In the genomic region with DNA sequence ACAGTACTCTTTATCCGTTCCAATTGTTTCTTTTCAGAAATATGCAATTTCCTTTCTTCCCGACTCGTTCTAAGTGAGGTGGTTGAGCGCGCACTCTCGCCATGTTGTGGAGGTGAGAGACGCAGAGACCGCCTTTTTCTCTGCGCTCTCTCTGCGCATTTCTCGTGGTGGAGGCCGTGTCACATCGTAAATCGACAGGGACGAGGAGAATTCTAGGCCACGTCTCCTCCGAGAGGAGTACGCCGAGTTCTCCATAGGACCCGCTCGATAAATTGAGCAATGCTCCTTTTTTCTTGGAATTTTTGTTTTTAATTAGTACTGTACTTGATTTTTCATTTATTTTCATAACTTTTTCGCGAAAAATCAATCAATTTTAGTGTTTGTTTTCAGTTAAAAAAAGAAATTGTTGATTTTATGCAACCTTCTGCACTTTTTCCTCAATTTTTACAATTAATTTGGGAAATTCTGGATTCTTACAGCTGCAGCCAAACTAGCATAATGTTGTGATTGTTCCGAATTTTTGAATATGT, we compare ENCODE assay signal across 4 worm cellular contexts.
TF ChIP-seq lines count a peak whose summit lies in the region.

A gene (plus strand): TSS at position 480 of the 530 bp plus-strand sequence.

TF ChIP-seq in whole organism, L2 larva, 48 proteins besides CTCF, POLR2A, EP300 and RAD21 (continued from another document):
- TF ChIP-seq nhr-12 (tag; optimal IDR thresholded peaks at IDR 0.05; lab: Kevin White, UChicago) (no peak), sma-3 (GFP tag; optimal IDR thresholded peaks at IDR 0.05; lab: Kevin White, UChicago) (peak; percentile 82), ceh-16 (tag; optimal IDR thresholded peaks at IDR 0.05; lab: Kevin White, UChicago) (no peak), ZK546.5 (tag; optimal IDR thresholded peaks at IDR 0.05; lab: Kevin White, UChicago) (no peak), unc-39 (tag; optimal IDR thresholded peaks at IDR 0.05; lab: Kevin White, UChicago) (no peak), lin-13 (GFP tag; optimal IDR thresholded peaks at IDR 0.05; lab: Kevin White, UChicago) (peak; percentile 57), peb-1 (tag; optimal IDR thresholded peaks at IDR 0.05; lab: Kevin White, UChicago) (no peak), elt-3 (tag; optimal IDR thresholded peaks at IDR 0.05; lab: Kevin White, UChicago) (no peak), ztf-4 (tag; optimal IDR thresholded peaks at IDR 0.05; lab: Kevin White, UChicago) (no peak), nhr-129 (tag; optimal IDR thresholded peaks at IDR 0.05; lab: Kevin White, UChicago) (peak; percentile 59), alr-1 (tag; optimal IDR thresholded peaks at IDR 0.05; lab: Kevin White, UChicago) (no peak), nhr-6 (tag; optimal IDR thresholded peaks at IDR 0.05; lab: Kevin White, UChicago) (no peak), F13H6.1 (tag; optimal IDR thresholded peaks at IDR 0.05; lab: Kevin White, UChicago) (peak; percentile 81), nhr-11 (tag; optimal IDR thresholded peaks at IDR 0.05; lab: Kevin White, UChicago) (no peak), unc-62 (GFP tag; optimal IDR thresholded peaks at IDR 0.05; lab: Kevin White, UChicago) (no peak), nhr-237 (tag; optimal IDR thresholded peaks at IDR 0.05; lab: Kevin White, UChicago) (no peak), mab-5 (tag; optimal IDR thresholded peaks at IDR 0.05; lab: Kevin White, UChicago) (peak; percentile 8), zag-1 (tag; optimal IDR thresholded peaks at IDR 0.05; lab: Kevin White, UChicago) (no peak), gmeb-1 (tag; optimal IDR thresholded peaks at IDR 0.05; lab: Kevin White, UChicago) (peak; percentile 71), mbf-1 (tag; optimal IDR thresholded peaks at IDR 0.05; lab: Kevin White, UChicago) (no peak), lsy-2 (tag; optimal IDR thresholded peaks at IDR 0.05; lab: Kevin White, UChicago) (peak; percentile 63 to 84), mdl-1 (tag; optimal IDR thresholded peaks at IDR 0.05; lab: Kevin White, UChicago) (peak in 1 of 2 experiments; percentile 24), nhr-25 (tag; optimal IDR thresholded peaks at IDR 0.05; lab: Kevin White, UChicago) (peak; percentile 56), crh-2 (tag; optimal IDR thresholded peaks at IDR 0.05; lab: Kevin White, UChicago) (peak; percentile 73), sem-4 (tag; optimal IDR thresholded peaks at IDR 0.05; lab: Kevin White, UChicago) (peak; percentile 13), nhr-21 (tag; optimal IDR thresholded peaks at IDR 0.05; lab: Kevin White, UChicago) (peak; percentile 36), unc-55 (GFP tag; optimal IDR thresholded peaks at IDR 0.05; lab: Kevin White, UChicago) (peak; percentile 80)
TF ChIP-seq in whole organism, L2 larva: peak in this region for 17.

TF ChIP-seq in whole organism, L4 larva, 104 proteins besides CTCF, POLR2A, EP300 and RAD21 (continued from another document and continues in another):
- TF ChIP-seq daf-12 (tag; optimal IDR thresholded peaks at IDR 0.05; lab: Kevin White, UChicago) = no peak
- 0 out of 2 replicates have a peak, but pooled peaks have one; percentile 57 for TF ChIP-seq Y105C5A.15 (GFP tag; IDR thresholded peaks at IDR 0.05; lab: Robert Waterston, UW)
- TF ChIP-seq dpl-1 (GFP tag; optimal IDR thresholded peaks at IDR 0.05; lab: Kevin White, UChicago) = peak; percentile 52
- TF ChIP-seq arid-1 (GFP tag; conservative IDR thresholded peaks at IDR 0.05; lab: Robert Waterston, UW) = peak; percentile 96
- no peak for TF ChIP-seq attf-4 (tag; optimal IDR thresholded peaks at IDR 0.05; lab: Kevin White, UChicago)
- no peak for TF ChIP-seq nhr-10 (tag; optimal IDR thresholded peaks at IDR 0.05; lab: Kevin White, UChicago)
- TF ChIP-seq ama-1 (optimal IDR thresholded peaks at IDR 0.05; lab: Kevin White, UChicago) = no peak
- TF ChIP-seq ztf-11 (tag; optimal IDR thresholded peaks at IDR 0.05; lab: Kevin White, UChicago) = no peak
- TF ChIP-seq F37D6.2 (tag; optimal IDR thresholded peaks at IDR 0.05; lab: Kevin White, UChicago) = peak; percentile 74
- peak; percentile 62 for TF ChIP-seq dve-1 (tag; optimal IDR thresholded peaks at IDR 0.05; lab: Kevin White, UChicago; ENCODE audit: insufficient read depth)
- TF ChIP-seq egl-27 (tag; optimal IDR thresholded peaks at IDR 0.05; lab: Kevin White, UChicago) = no peak
- TF ChIP-seq ZK546.5 (tag; optimal IDR thresholded peaks at IDR 0.05; lab: Kevin White, UChicago) = no peak
- TF ChIP-seq vab-7 (GFP tag; IDR thresholded peaks at IDR 0.05; lab: Robert Waterston, UW) = peak; percentile 96
- TF ChIP-seq duxl-1 (tag; optimal IDR thresholded peaks at IDR 0.05; lab: Kevin White, UChicago; ENCODE audit: poor library complexity) = peak; percentile 64
- TF ChIP-seq spr-1 (tag; optimal IDR thresholded peaks at IDR 0.05; lab: Kevin White, UChicago) = no peak
- no peak for TF ChIP-seq F26F4.8 (GFP tag; conservative IDR thresholded peaks at IDR 0.05; lab: Robert Waterston, UW)
- TF ChIP-seq nhr-11 (tag; optimal IDR thresholded peaks at IDR 0.05; lab: Kevin White, UChicago) = peak; percentile 1
- no peak for TF ChIP-seq skn-1 (tag; optimal IDR thresholded peaks at IDR 0.05; lab: Kevin White, UChicago)
- TF ChIP-seq tag-97 (GFP tag; IDR thresholded peaks at IDR 0.05; lab: Robert Waterston, UW) = peak; percentile 98
- peak; percentile 97 for TF ChIP-seq egl-43 (GFP tag; IDR thresholded peaks at IDR 0.05; lab: Robert Waterston, UW)
- TF ChIP-seq nhr-237 (tag; optimal IDR thresholded peaks at IDR 0.05; lab: Kevin White, UChicago) = no peak
- TF ChIP-seq nhr-77 (tag; optimal IDR thresholded peaks at IDR 0.05; lab: Kevin White, UChicago) = peak; percentile 6
- TF ChIP-seq zag-1 (tag; optimal IDR thresholded peaks at IDR 0.05; lab: Kevin White, UChicago) = no peak
- peak; percentile 69 for TF ChIP-seq hlh-11 (tag; optimal IDR thresholded peaks at IDR 0.05; lab: Kevin White, UChicago)
- peak; percentile 96 for TF ChIP-seq php-3 (GFP tag; IDR thresholded peaks at IDR 0.05; lab: Robert Waterston, UW)
- peak; percentile 87 for TF ChIP-seq lin-29 (GFP tag; IDR thresholded peaks at IDR 0.05; lab: Robert Waterston, UW)
- TF ChIP-seq lin-13 (GFP tag; optimal IDR thresholded peaks at IDR 0.05; lab: Kevin White, UChicago) = peak; percentile 51
- peak; percentile 94 for TF ChIP-seq unc-130 (GFP tag; optimal IDR thresholded peaks at IDR 0.05; lab: Kevin White, UChicago)
- no peak for TF ChIP-seq fkh-10 (GFP tag; optimal IDR thresholded peaks at IDR 0.05; lab: Kevin White, UChicago)
- peak in 1 of 2 experiments; percentile 82 for TF ChIP-seq lsy-2 (tag; optimal IDR thresholded peaks at IDR 0.05; lab: Kevin White, UChicago)
- no peak for TF ChIP-seq F10B5.3 (tag; optimal IDR thresholded peaks at IDR 0.05; lab: Kevin White, UChicago)
- peak; percentile 36 for TF ChIP-seq R02D3.7 (tag; optimal IDR thresholded peaks at IDR 0.05; lab: Kevin White, UChicago)
- no peak for TF ChIP-seq unc-62 (GFP tag; optimal IDR thresholded peaks at IDR 0.05 in 1 of 2; lab: Kevin White, UChicago)
- TF ChIP-seq unc-62 (tag; optimal IDR thresholded peaks at IDR 0.05; lab: Kevin White, UChicago) = no peak

TF ChIP-seq in whole organism, late embryonic, 69 proteins besides CTCF, POLR2A, EP300 and RAD21 (continued from another document):
- TF ChIP-seq pqm-1 (tag; optimal IDR thresholded peaks at IDR 0.05; lab: Kevin White, UChicago) (no peak), C38D4.7 (GFP tag; optimal IDR thresholded peaks at IDR 0.05; lab: Kevin White, UChicago) (no peak), ets-4 (tag; optimal IDR thresholded peaks at IDR 0.05; lab: Kevin White, UChicago) (peak; percentile 84), pag-3 (tag; optimal IDR thresholded peaks at IDR 0.05; lab: Kevin White, UChicago; ENCODE audit: borderline replicate concordance) (no peak), ceh-31 (tag; optimal IDR thresholded peaks at IDR 0.05; lab: Kevin White, UChicago) (peak; percentile 94), Y22D7AL.16 (tag; optimal IDR thresholded peaks at IDR 0.05; lab: Kevin White, UChicago) (no peak), ama-1 (optimal IDR thresholded peaks at IDR 0.05; lab: Kevin White, UChicago) (no peak), unc-86 (tag; optimal IDR thresholded peaks at IDR 0.05; lab: Kevin White, UChicago) (no peak), hlh-30 (tag; optimal IDR thresholded peaks at IDR 0.05; lab: Kevin White, UChicago; ENCODE audit: insufficient read depth) (no peak), ceh-19 (GFP tag; optimal IDR thresholded peaks at IDR 0.05; lab: Kevin White, UChicago) (no peak), tbx-7 (tag; optimal IDR thresholded peaks at IDR 0.05; lab: Kevin White, UChicago) (peak; percentile 72), ceh-45 (GFP tag; IDR thresholded peaks at IDR 0.05; lab: Robert Waterston, UW) (peak; percentile 67; the same call in 1 of the 2 replicates), unc-3 (GFP tag; conservative IDR thresholded peaks at IDR 0.05; lab: Robert Waterston, UW) (peak; percentile 71), unc-3 (tag; optimal IDR thresholded peaks at IDR 0.05; lab: Kevin White, UChicago) (no peak), zip-5 (tag; optimal IDR thresholded peaks at IDR 0.05; lab: Kevin White, UChicago) (peak; percentile 30), sox-4 (tag; optimal IDR thresholded peaks at IDR 0.05; lab: Kevin White, UChicago) (no peak), ceh-48 (tag; optimal IDR thresholded peaks at IDR 0.05; lab: Kevin White, UChicago) (no peak), F13H6.1 (tag; optimal IDR thresholded peaks at IDR 0.05; lab: Kevin White, UChicago) (peak; percentile 28), ttx-3 (tag; optimal IDR thresholded peaks at IDR 0.05; lab: Kevin White, UChicago) (no peak), mec-3 (tag; optimal IDR thresholded peaks at IDR 0.05; lab: Kevin White, UChicago; ENCODE audit: borderline replicate concordance) (peak; percentile 75), K02D7.2 (tag; optimal IDR thresholded peaks at IDR 0.05; lab: Kevin White, UChicago) (no peak), elt-2 (tag; optimal IDR thresholded peaks at IDR 0.05; lab: Kevin White, UChicago) (peak; percentile 26), pat-9 (tag; optimal IDR thresholded peaks at IDR 0.05; lab: Kevin White, UChicago) (no peak), tbx-2 (tag; optimal IDR thresholded peaks at IDR 0.05; lab: Kevin White, UChicago) (peak; percentile 84), nfya-1 (tag; optimal IDR thresholded peaks at IDR 0.05; lab: Kevin White, UChicago) (no peak), ztf-16 (tag; optimal IDR thresholded peaks at IDR 0.05; lab: Kevin White, UChicago) (no peak), ceh-34 (tag; optimal IDR thresholded peaks at IDR 0.05; lab: Kevin White, UChicago) (peak; percentile 62), dmd-4 (tag; optimal IDR thresholded peaks at IDR 0.05; lab: Kevin White, UChicago; ENCODE audit: borderline replicate concordance) (no peak), syd-9 (tag; optimal IDR thresholded peaks at IDR 0.05; lab: Kevin White, UChicago) (no peak)

TF ChIP-seq in whole organism, mixed stage, embryonic, 35 proteins besides CTCF, POLR2A, EP300 and RAD21 (continued from another document):
- TF ChIP-seq cnd-1 (tag; optimal IDR thresholded peaks at IDR 0.05; lab: Kevin White, UChicago) (no peak), lin-32 (GFP tag; optimal IDR thresholded peaks at IDR 0.05; lab: Kevin White, UChicago) (no peak), unc-39 (tag; optimal IDR thresholded peaks at IDR 0.05; lab: Kevin White, UChicago) (no peak), ceh-43 (GFP tag; optimal IDR thresholded peaks at IDR 0.05; lab: Kevin White, UChicago) (no peak), drap-1 (GFP tag; optimal IDR thresholded peaks at IDR 0.05; lab: Kevin White, UChicago) (peak; percentile 5), hlh-1 (tag; optimal IDR thresholded peaks at IDR 0.05; lab: Kevin White, UChicago) (no peak), nhr-28 (tag; optimal IDR thresholded peaks at IDR 0.05; lab: Kevin White, UChicago) (no peak)
